Worm (Caenorhabditis elegans): ENCODE data around the gene fust-1.

DNA sequence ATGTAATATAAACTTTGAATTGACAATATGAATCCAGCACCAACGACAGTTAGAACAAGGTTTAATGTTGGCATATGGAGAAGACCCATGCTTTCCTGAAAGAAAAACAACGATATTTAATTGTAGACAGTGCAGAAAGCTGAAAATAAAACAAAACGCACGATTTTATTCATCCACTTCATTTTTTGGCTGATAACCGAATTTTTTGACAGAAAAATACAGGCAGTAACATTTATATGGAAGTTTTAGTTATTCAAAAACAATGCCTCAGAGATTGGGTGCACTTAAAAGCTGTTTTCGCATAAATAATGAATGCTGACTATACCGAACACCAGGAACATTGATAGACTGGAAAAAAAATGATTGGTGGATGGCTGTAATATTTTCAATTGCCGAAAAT, 13.4 kb downstream of the fust-1 start, which contains the start of gene mfsd-13.2:
- TF ChIP-seq hmg-4 (GFP tag; optimal IDR thresholded peaks at IDR 0.05), result no peak
- TF ChIP-seq pes-1 (GFP tag; IDR thresholded peaks at IDR 0.05), result no peak
- TF ChIP-seq ceh-13 (GFP tag; optimal IDR thresholded peaks at IDR 0.05), result no peak
- no peak for TF ChIP-seq tra-4 (tag; optimal IDR thresholded peaks at IDR 0.05)
- no peak for TF ChIP-seq ama-1 (optimal IDR thresholded peaks at IDR 0.05)
- TF ChIP-seq B0310.2 (tag; optimal IDR thresholded peaks at IDR 0.05), result no peak

Measured in whole organism, early embryonic.